Worm (Caenorhabditis elegans): Measurements from ENCODE around the gene C05B5.12.

Gene C05B5.12

DNA sequence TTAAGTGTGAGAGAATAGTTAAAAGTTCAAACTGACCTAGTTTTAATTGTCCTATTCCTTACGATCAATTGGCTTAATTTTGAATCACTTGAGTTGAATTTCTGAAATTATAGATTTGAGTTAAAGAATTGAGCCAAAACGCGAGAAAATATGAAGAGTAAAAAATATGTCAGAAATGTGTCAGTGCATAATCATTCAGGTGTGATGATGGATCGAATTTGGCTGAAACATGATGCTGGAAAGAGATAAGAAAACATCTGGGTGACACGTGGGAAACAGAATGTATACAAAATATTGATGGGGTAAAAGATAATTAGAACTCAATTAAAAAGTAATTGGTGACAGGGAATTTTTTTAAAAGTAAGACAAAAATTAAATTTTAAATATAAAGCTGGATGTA lies 13.4 kb upstream of the C05B5.12 start, which contains the start of gene R10E12.2:
R10E12.2 (minus strand) TSS at position 101 of the 400 bp plus-strand sequence.
- TF ChIP-seq dao-5 (tag; optimal IDR thresholded peaks at IDR 0.05) (no peak), him-1 (tag; optimal IDR thresholded peaks at IDR 0.05) (no peak), W03F9.2 (tag; optimal IDR thresholded peaks at IDR 0.05) (no peak)

DNA sequence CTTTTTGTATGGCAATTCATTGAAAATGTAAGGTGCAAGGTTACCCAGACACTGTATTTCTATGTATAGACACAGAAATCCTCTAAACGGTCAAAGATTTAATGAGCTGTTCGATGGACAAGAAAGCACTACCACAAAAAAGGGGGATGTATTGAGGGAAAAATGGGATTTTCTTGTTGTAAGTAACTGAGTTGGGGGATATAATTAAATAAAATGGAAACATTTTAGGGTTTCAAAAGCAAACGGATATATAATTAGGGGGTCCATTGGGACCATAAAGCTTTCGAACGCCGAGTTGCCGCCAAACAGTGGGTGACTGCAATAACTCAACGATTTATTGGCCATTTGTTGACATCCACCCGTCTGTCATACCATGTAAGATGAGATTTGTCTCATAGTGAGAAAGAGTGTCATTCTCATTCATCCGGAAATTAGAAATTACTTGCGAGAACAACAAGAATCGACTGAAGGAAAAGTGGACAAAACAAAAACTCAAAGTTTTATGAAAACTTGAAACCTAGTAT lies 5.0 kb upstream of the C05B5.12 start:
- no peak for TF ChIP-seq dao-5 (tag; optimal IDR thresholded peaks at IDR 0.05)
- no peak for TF ChIP-seq W03F9.2 (tag; optimal IDR thresholded peaks at IDR 0.05)
- TF ChIP-seq him-1 (tag; optimal IDR thresholded peaks at IDR 0.05): no peak

DNA sequence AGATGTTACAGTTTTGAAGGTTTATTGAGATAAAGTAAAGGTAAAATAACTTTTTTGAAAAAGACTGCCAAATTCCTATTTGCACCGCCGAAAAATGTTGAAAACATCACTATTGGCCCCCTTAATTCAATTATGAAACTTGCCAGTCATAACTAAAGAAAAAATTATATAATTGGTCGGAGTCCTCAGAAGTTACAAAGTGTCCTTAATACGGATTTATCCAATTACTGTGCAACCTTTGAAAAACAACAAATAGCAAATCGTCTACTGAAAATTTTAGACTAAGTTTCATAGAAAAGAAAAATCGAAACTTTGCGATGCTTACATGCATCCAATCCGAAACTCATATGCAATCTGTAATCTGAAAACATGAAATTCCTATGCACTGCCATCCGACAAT lies 2.6 kb upstream of the C05B5.12 start:
- TF ChIP-seq dao-5 (tag; optimal IDR thresholded peaks at IDR 0.05): no peak
- no peak for TF ChIP-seq W03F9.2 (tag; optimal IDR thresholded peaks at IDR 0.05)
- TF ChIP-seq him-1 (tag; optimal IDR thresholded peaks at IDR 0.05): no peak

DNA sequence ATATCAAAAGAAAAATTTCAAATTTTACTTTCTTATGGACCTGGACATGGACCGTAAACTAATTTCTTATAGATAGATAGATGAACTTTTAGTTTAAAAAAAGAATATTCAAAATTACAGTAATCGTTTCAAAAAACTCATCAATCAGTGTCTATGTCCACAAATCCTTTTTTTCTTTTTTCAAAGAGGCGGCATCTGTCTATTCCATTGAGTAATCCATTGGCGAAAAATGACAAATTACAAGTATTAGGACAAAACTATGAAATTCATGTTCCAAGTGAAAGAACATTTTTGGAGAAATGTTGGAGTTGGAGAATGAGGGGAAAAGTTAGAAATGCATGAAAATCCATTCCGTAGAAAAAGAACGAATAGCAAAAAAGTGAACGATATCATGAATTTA lies 1.6 kb upstream of the C05B5.12 start:
- no peak for TF ChIP-seq him-1 (tag; optimal IDR thresholded peaks at IDR 0.05)
- no peak for TF ChIP-seq dao-5 (tag; optimal IDR thresholded peaks at IDR 0.05)
- TF ChIP-seq W03F9.2 (tag; optimal IDR thresholded peaks at IDR 0.05): no peak

DNA sequence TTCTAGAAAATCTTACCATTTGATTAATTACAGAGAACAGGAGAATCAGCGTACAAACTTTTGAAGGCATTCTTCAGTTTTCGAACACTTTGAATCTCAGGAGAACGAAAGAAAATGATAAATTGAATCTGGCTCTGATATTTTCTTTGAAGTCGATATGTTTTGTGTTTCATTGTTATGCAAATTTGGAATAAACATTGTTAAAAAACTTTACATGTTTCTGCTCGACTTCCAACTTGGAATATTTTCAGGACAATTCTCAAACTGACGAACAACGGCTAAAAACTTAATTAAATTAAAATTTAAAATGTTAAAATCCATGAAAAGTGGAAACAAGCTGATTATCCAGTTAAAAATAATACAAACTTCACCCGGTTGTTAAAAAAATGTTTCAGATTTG lies 1.2 kb downstream of the C05B5.12 start, which contains the start of gene C05B5.1:
C05B5.1 (minus strand) TSS at position 101 of the 400 bp plus-strand sequence.
- TF ChIP-seq him-1 (tag; optimal IDR thresholded peaks at IDR 0.05): no peak
- TF ChIP-seq W03F9.2 (tag; optimal IDR thresholded peaks at IDR 0.05): no peak
- no peak for TF ChIP-seq dao-5 (tag; optimal IDR thresholded peaks at IDR 0.05)

DNA sequence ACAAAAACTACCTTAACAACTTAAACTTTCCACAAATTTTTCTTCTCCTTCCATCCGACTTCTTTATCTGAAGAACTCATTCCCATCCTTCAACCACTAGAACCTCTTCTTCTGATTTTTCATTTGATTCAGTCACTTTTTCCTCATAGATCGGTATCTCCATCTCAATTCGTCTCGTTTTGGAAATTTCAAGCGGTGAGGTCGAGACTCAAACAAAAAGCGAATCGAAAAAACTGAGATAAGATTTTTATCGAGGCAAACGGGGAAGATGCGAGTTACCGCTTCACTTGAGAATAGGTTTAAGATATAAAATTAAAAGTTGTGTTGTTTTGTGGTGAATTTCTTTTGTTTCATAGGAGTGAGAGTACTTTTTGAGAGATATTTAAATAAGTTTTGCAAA lies 4.1 kb downstream of the C05B5.12 start:
- TF ChIP-seq him-1 (tag; optimal IDR thresholded peaks at IDR 0.05) (no peak), W03F9.2 (tag; optimal IDR thresholded peaks at IDR 0.05) (no peak), dao-5 (tag; optimal IDR thresholded peaks at IDR 0.05) (no peak)

DNA sequence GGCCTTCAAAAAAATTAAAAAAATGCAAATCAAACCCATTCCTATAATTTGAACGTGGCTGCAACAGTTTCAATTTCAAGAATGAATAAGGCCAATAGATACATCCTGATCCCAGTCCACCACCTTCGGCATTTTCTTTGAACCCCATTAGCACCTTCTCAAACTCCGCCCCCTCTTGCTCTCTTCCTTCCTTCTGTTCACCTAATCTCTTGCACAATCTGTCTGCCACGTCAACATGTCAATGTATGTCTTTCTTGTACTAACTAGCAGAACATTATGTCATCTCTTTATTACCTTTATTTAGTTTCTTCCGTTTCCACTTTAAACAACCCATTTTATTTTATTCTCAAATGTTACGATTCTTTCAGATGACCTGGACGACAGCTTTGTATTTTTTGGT lies 6.4 kb downstream of the C05B5.12 start, which contains the start of gene C05B5.4:
C05B5.4 (plus strand) TSS at position 351 of the 400 bp plus-strand sequence.
- TF ChIP-seq him-1 (tag; optimal IDR thresholded peaks at IDR 0.05) (no peak), W03F9.2 (tag; optimal IDR thresholded peaks at IDR 0.05) (no peak), dao-5 (tag; optimal IDR thresholded peaks at IDR 0.05) (no peak)

DNA sequence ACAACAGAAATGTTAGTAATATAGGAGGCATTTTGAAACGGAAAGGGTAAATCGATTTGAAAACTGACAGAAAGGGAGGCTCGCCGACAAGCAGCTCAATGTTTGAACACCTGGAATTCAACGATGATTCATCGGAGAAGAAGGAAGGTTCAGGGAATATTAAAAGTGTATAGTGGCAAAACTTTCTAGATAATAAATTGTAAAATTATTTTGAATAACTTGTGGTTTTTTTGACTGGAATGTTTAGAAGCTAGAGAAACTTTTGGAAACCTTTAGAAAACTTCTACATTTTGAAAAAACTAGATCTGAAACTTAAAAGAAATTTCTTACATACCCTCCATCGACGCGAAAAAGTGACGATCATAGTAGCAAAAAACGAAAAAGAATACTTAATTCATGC lies 10.7 kb downstream of the C05B5.12 start, which contains the start of gene pqn-8:
pqn-8 (minus strand) TSS at position 101 of the 400 bp plus-strand sequence.
- TF ChIP-seq dao-5 (tag; optimal IDR thresholded peaks at IDR 0.05) (no peak), W03F9.2 (tag; optimal IDR thresholded peaks at IDR 0.05) (no peak), him-1 (tag; optimal IDR thresholded peaks at IDR 0.05) (no peak)

DNA sequence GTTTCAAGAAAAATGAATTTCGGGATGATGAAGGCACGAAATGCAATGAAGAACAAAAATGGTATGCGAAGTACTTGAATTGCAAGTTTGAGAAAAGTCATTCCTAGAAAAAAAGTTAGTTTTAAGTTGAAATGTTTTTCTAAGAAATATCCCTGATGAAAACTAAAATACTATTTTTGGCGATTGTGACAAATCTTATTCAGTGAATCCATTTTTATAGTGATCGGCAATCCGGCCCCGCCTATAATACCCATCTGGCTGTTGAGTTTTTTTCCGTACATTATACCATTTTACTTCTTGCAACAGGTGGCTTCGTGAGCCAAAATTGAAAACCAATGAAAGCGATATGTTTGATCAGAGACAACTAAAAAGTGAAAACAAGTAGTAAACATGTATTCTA lies 12.1 kb downstream of the C05B5.12 start, which contains the start of gene C05B5.17:
C05B5.17 (minus strand) TSS at position 101 of the 400 bp plus-strand sequence.
- TF ChIP-seq him-1 (tag; optimal IDR thresholded peaks at IDR 0.05) (no peak), W03F9.2 (tag; optimal IDR thresholded peaks at IDR 0.05) (no peak), dao-5 (tag; optimal IDR thresholded peaks at IDR 0.05) (no peak)

DNA sequence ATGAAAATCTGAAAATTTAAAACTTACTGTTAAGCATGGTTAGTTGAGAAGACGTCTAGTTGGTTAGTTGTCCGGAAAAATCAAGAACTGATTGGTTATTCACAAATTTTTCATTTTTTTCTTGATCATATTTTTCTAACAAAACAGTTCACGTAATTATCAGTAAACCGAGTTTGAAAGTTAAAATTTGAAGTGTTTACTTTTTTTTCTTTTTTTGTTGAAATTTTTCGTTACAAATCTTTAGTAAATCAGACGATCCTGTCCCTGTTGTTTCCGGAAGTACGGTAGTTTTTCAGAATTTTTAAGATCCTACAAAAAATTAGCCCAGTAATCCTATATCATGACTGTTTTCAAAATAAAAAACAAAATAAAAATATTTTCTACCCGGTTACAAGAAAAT lies 13.2 kb downstream of the C05B5.12 start, which contains the start of gene C05B5.2:
C05B5.2 (minus strand) TSS at position 101 of the 400 bp plus-strand sequence.
- TF ChIP-seq dao-5 (tag; optimal IDR thresholded peaks at IDR 0.05) (no peak), W03F9.2 (tag; optimal IDR thresholded peaks at IDR 0.05) (no peak), him-1 (tag; optimal IDR thresholded peaks at IDR 0.05) (no peak)

DNA sequence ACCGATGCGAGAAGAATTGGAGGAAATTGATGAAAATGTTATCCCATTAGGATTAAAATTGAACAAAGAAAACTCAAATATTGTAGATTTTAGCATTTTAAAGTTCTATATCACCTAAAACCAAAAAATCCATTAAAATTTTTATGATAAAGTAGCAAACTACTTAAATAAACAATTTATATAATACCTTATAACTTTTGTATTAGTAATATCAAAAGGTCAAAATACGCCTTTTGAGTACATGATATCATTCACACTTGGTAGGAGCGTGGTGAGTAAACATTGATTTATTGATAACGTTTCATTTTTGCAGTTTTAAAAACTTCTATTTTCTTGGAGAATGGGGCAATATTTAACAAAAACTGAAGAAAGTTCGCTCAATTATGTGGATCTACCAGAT lies 13.9 kb downstream of the C05B5.12 start, which contains the start of gene C05B5.5:
C05B5.5 (plus strand) TSS at position 301 of the 400 bp plus-strand sequence.
- TF ChIP-seq W03F9.2 (tag; optimal IDR thresholded peaks at IDR 0.05): no peak

DNA sequence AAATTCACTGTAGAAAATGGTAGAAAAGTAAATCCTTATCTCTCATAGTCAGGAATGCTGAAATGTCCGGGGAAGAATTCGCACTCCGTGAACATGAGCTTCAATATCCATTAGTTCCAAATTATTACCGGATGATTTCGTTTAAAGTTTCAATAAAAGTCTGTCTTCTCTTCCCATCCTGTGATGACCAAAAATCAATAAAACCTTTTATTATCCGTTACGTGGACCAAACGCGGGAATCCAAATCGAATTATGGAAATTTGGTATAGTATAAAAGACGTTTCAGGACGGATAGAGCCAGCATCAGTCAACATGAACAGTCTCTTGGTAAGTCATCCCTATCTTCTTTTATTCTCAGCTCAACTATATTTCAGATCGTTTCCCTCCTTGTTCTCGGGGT lies 17.0 kb downstream of the C05B5.12 start, which contains the start of gene C05B5.11:
C05B5.11 (plus strand) TSS at position 301 of the 400 bp plus-strand sequence.
- no peak for TF ChIP-seq dao-5 (tag; optimal IDR thresholded peaks at IDR 0.05)
- no peak for TF ChIP-seq him-1 (tag; optimal IDR thresholded peaks at IDR 0.05)
- TF ChIP-seq W03F9.2 (tag; optimal IDR thresholded peaks at IDR 0.05): no peak

DNA sequence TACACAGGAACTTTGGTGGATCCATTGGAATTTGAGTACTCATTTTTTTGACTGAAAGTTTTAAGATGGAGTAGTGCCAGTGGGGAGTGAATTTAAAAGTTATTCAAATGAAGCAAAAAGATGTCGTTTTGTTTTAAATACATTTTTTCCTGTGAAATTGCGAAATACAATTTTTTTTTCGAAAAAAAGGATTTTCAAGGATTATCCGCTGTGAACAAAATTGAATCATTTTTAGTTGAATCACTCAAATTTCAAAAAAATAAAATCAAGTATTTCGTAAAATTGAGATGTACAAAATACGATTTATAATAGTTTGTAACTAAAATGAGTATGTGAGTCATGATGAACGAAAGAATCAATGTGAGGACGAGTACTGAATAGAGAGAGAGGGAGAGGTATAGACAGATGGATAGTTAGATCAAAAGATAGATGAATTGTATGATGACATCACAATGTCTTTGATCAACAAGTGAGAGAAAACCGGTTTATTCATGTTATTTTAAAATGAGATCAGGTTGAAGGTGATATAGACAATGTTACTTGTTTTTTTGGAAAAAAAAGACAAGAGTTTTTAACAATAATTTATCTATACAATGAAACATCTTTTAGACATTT lies 19.7 kb downstream of the C05B5.12 start, which contains the start of gene C05B5.8:
C05B5.8 (minus strand) TSS at position 51 of the 615 bp plus-strand sequence.
- TF ChIP-seq him-1 (tag; optimal IDR thresholded peaks at IDR 0.05) (no peak), W03F9.2 (tag; optimal IDR thresholded peaks at IDR 0.05) (no peak), dao-5 (tag; optimal IDR thresholded peaks at IDR 0.05) (no peak)

DNA sequence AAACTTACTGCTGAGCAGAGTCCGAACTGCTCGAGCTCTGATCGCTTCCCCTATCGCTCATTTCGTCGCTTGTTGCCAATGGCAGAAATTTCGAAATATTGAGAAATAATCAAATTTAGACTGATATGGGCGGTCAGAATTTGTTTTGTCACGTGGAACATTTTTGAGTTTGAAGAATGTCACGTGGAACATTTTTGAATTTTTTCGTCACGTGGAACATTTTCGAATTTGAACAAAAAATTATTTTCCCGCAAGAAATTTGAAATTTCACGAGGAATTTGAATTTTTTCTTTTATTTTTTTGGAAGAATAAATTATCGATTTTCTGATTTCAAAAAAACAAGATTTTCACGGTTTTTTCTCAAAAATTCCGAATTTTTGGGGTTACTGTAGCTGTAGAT lies 22.9 kb downstream of the C05B5.12 start, which contains the start of gene fbxa-155:
fbxa-155 (minus strand) TSS at position 101 of the 400 bp plus-strand sequence.
- TF ChIP-seq him-1 (tag; optimal IDR thresholded peaks at IDR 0.05): no peak
- no peak for TF ChIP-seq W03F9.2 (tag; optimal IDR thresholded peaks at IDR 0.05)
- no peak for TF ChIP-seq dao-5 (tag; optimal IDR thresholded peaks at IDR 0.05)

Data from whole organism, L4/young adult.